Worm (Caenorhabditis elegans) whole organism, late embryonic: ENCODE measurements around the gene his-72.

Experiments
- C08G9.2 ChIP-seq: sonication (generic microtip); optimal IDR thresholded peaks from 2 replicates; lab custom pipeline; 2016; ENCODE audit warnings: mild to moderate bottlenecking, missing genetic modification characterization, moderate library complexity, missing compliant biosample characterization
- C38D4.7 ChIP-seq: fragments of 200-800 bp; sonication (Bioruptor generic); optimal IDR thresholded peaks from 2 replicates; lab custom pipeline; 2018; ENCODE audit warnings: mild to moderate bottlenecking, missing genetic modification characterization, moderate library complexity, missing compliant biosample characterization
- K02D7.2 ChIP-seq: sonication (generic microtip); optimal IDR thresholded peaks from 2 replicates; lab custom pipeline; 2017; ENCODE audit warnings: mild to moderate bottlenecking, missing genetic modification characterization, missing compliant biosample characterization
- K09A11.1 ChIP-seq: sonication (generic microtip); optimal IDR thresholded peaks from 2 replicates; lab custom pipeline; 2017; ENCODE audit warnings: antibody characterized with exemption, mild to moderate bottlenecking, missing genetic modification characterization, missing compliant biosample characterization; ENCODE audit not compliant: insufficient read depth
- T23F11.4 ChIP-seq: fragments of 200-800 bp; sonication (Bioruptor generic); optimal IDR thresholded peaks from 2 replicates; lab custom pipeline; 2018; ENCODE audit warnings: mild to moderate bottlenecking, missing genetic modification characterization, missing compliant biosample characterization
- ahr-1 ChIP-seq: sonication (generic microtip); optimal IDR thresholded peaks from 2 replicates; lab custom pipeline; 2016; ENCODE audit warnings: missing genetic modification characterization, missing compliant biosample characterization
- ama-1 ChIP-seq: fragments of 150-350 bp; optimal IDR thresholded peaks from 2 replicates; lab custom pipeline; 2014
- ceh-18 ChIP-seq: sonication (generic microtip); optimal IDR thresholded peaks from 2 replicates; lab custom pipeline; 2016; ENCODE audit warnings: missing genetic modification characterization, missing compliant biosample characterization
- ceh-24 ChIP-seq: sonication (generic microtip); optimal IDR thresholded peaks from 2 replicates; lab custom pipeline; 2016; ENCODE audit warnings: mild to moderate bottlenecking, missing genetic modification characterization, missing compliant biosample characterization
- ceh-31 ChIP-seq: sonication (generic microtip); optimal IDR thresholded peaks from 2 replicates; lab custom pipeline; 2016; ENCODE audit warnings: missing genetic modification characterization, missing compliant biosample characterization
- ceh-34 ChIP-seq: sonication (generic microtip); optimal IDR thresholded peaks from 2 replicates; lab custom pipeline; 2016; ENCODE audit warnings: mild to moderate bottlenecking, missing genetic modification characterization, missing compliant biosample characterization
- ceh-48 ChIP-seq: sonication (generic microtip); optimal IDR thresholded peaks from 2 replicates; lab custom pipeline; 2016; ENCODE audit warnings: missing genetic modification characterization, inconsistent platforms, missing compliant biosample characterization
- ceh-6 ChIP-seq: fragments of 200-800 bp; sonication (Bioruptor generic); optimal IDR thresholded peaks from 2 replicates; lab custom pipeline; 2018; ENCODE audit warnings: mild to moderate bottlenecking, missing genetic modification characterization, missing compliant biosample characterization
- ceh-9 ChIP-seq: sonication (generic microtip); optimal IDR thresholded peaks from 2 replicates; lab custom pipeline; 2016; ENCODE audit warnings: mild to moderate bottlenecking, missing genetic modification characterization, inconsistent platforms, missing compliant biosample characterization
- dmd-4 ChIP-seq: sonication (generic microtip); optimal IDR thresholded peaks from 2 replicates; lab custom pipeline; 2016; ENCODE audit warnings: borderline replicate concordance, missing genetic modification characterization, missing compliant biosample characterization
- ets-4 ChIP-seq: sonication (generic microtip); optimal IDR thresholded peaks from 2 replicates; lab custom pipeline; 2016; ENCODE audit warnings: missing genetic modification characterization, missing compliant biosample characterization
- eyg-1 ChIP-seq: sonication (generic microtip); optimal IDR thresholded peaks from 2 replicates; lab custom pipeline; 2016; ENCODE audit warnings: missing genotype, missing genetic modification characterization, missing compliant biosample characterization
- fkh-10 ChIP-seq: fragments of 150-350 bp; optimal IDR thresholded peaks from 2 replicates; lab custom pipeline; 2014; ENCODE audit warnings: missing biosample characterization, missing genetic modification reagents, missing genetic modification characterization
- hlh-30 ChIP-seq: sonication (generic microtip); optimal IDR thresholded peaks from 2 replicates; lab custom pipeline; 2017; ENCODE audit warnings: antibody characterized with exemption, missing genetic modification characterization, missing compliant biosample characterization; ENCODE audit not compliant: insufficient read depth
- hlh-6 ChIP-seq: sonication (generic microtip); optimal IDR thresholded peaks from 2 replicates; lab custom pipeline; 2016; ENCODE audit warnings: missing genotype, missing genetic modification characterization, missing compliant biosample characterization
- hlh-8 ChIP-seq: sonication (generic microtip); optimal IDR thresholded peaks from 2 replicates; lab custom pipeline; 2016; ENCODE audit warnings: missing genotype, missing genetic modification characterization, missing compliant biosample characterization
- madf-2 ChIP-seq: sonication (generic microtip); optimal IDR thresholded peaks from 2 replicates; lab custom pipeline; 2017; ENCODE audit warnings: missing genetic modification characterization, missing compliant biosample characterization
- nfya-1 ChIP-seq: sonication (generic microtip); optimal IDR thresholded peaks from 2 replicates; lab custom pipeline; 2017; ENCODE audit warnings: missing genetic modification characterization, mild to moderate bottlenecking, missing compliant biosample characterization, antibody characterized with exemption, moderate library complexity
- nhr-232 ChIP-seq: sonication (generic microtip); optimal IDR thresholded peaks from 2 replicates; lab custom pipeline; 2016; ENCODE audit warnings: missing genetic modification characterization, missing compliant biosample characterization
- npax-4 ChIP-seq: sonication (generic microtip); optimal IDR thresholded peaks from 2 replicates; lab custom pipeline; 2016; ENCODE audit warnings: missing genetic modification characterization, missing compliant biosample characterization
- pat-9 ChIP-seq: fragments of 200-800 bp; sonication (Bioruptor generic); optimal IDR thresholded peaks from 2 replicates; lab custom pipeline; 2018; ENCODE audit warnings: mild to moderate bottlenecking, missing genetic modification characterization, moderate library complexity, missing compliant biosample characterization
- pax-1 ChIP-seq: fragments of 150-350 bp; optimal IDR thresholded peaks from 2 replicates; lab custom pipeline; 2014; ENCODE audit warnings: missing biosample characterization, missing genetic modification characterization
- pha-4 ChIP-seq: fragments of 150-350 bp; optimal IDR thresholded peaks from 2 replicates; lab custom pipeline; 2018; ENCODE audit warnings: missing biosample characterization, missing genetic modification reagents, missing genetic modification characterization
- ref-2 ChIP-seq: sonication (generic microtip); optimal IDR thresholded peaks from 2 replicates; lab custom pipeline; 2016; ENCODE audit warnings: missing genetic modification characterization, missing compliant biosample characterization
- rnt-1 ChIP-seq: sonication (generic microtip); optimal IDR thresholded peaks from 2 replicates; lab custom pipeline; 2016; ENCODE audit warnings: missing genetic modification characterization, missing compliant biosample characterization
- sdc-2 ChIP-seq: sonication (generic microtip); optimal IDR thresholded peaks from 2 replicates; lab custom pipeline; 2016; ENCODE audit warnings: missing genotype, missing genetic modification characterization, missing compliant biosample characterization
- syd-9 ChIP-seq: sonication (generic microtip); optimal IDR thresholded peaks from 2 replicates; lab custom pipeline; 2016; ENCODE audit warnings: mild to moderate bottlenecking, missing genetic modification characterization, moderate library complexity, missing compliant biosample characterization
- tbx-2 ChIP-seq: sonication (generic microtip); optimal IDR thresholded peaks from 2 replicates; lab custom pipeline; 2016; ENCODE audit warnings: missing genetic modification characterization, missing compliant biosample characterization
- tbx-7 ChIP-seq: sonication (generic microtip); optimal IDR thresholded peaks from 2 replicates; lab custom pipeline; 2016; ENCODE audit warnings: missing genotype, missing genetic modification characterization, missing compliant biosample characterization
- ttx-3 ChIP-seq: sonication (generic microtip); optimal IDR thresholded peaks from 2 replicates; lab custom pipeline; 2016; ENCODE audit warnings: missing genetic modification reagents, missing genetic modification characterization, missing compliant biosample characterization
- unc-3 ChIP-seq, 2 experiments: fragments of 200-800 bp in 1 of 2; sonication (Bioruptor generic) in 1 of 2; sonication (generic microtip) in 1 of 2; conservative IDR thresholded peaks in 1 of 2; optimal IDR thresholded peaks in 1 of 2; 2 replicates each; pipeline versions ENCODE4 v1.3.6 to Lab custom; 2016 to 2022; ENCODE audit warnings: missing compliant biosample characterization in 2 of 2, missing genetic modification characterization in 2 of 2, missing genetic modification reagents in 1 of 2
- unc-42 ChIP-seq: sonication (generic microtip); optimal IDR thresholded peaks from 2 replicates; lab custom pipeline; 2016; ENCODE audit warnings: missing genotype, missing genetic modification characterization, missing compliant biosample characterization
- unc-55 ChIP-seq: sonication (generic microtip); optimal IDR thresholded peaks from 2 replicates; lab custom pipeline; 2017; ENCODE audit warnings: missing biosample characterization, missing genetic modification reagents, missing genetic modification characterization
- zip-5 ChIP-seq: sonication (generic microtip); optimal IDR thresholded peaks from 2 replicates; lab custom pipeline; 2016; ENCODE audit warnings: missing genetic modification characterization, missing compliant biosample characterization

Gene his-72

DNA sequence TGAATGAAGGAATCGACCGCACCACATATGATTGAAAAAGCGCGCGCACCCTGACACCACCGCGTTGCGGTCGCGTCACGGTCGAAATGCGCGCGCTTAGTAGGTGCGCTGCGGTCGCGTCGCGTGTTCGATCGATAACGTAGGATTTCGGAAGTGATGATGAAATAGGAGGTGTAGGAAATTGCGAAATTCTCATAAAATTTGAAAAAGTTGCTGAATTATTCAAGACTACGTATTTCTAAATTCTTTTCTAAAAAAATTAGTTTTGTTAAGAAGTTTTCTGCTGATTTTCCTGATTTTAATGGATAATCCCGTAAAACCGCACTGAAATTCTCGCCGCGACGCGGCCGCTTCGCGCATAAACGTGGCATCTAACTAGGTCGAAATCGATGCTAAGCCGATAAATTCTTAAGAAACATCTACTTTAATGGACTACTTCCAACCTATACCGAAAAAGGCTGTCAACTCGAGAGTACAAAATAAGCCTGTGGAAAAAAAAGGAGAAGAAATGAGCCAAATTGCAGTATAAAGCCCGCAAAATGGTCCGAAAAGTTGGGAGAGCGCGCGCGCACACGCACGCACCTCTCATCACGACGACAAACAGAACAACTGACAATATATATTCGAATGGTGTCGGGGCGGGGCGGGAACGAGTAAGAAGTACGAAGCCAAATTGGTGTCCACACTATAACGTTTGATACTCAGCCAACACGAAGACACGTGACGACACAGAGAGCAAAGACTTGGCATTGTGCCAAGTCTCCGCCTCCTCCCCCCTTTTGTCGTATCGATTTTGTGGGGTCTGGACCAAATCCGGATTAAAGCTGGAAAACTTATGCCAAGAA is at the start of gene his-72:
TSS of gene his-72 (minus strand) at position 589 of the 845 bp plus-strand sequence.
- no peak for TF ChIP-seq zip-5
- TF ChIP-seq hlh-8 (tag; lab: Kevin White, UChicago), result no peak
- peak; percentile 9 for TF ChIP-seq nfya-1
- peak; percentile 2 for TF ChIP-seq ceh-34 (tag; lab: Kevin White, UChicago)
- TF ChIP-seq unc-3 (GFP tag; conservative IDR thresholded peaks at IDR 0.05; lab: Robert Waterston, UW), result no peak
- no peak for TF ChIP-seq unc-3 (tag; optimal IDR thresholded peaks at IDR 0.05; lab: Kevin White, UChicago)
- peak; percentile 94 for TF ChIP-seq ama-1
- peak; percentile 27 for TF ChIP-seq ceh-31 (tag; lab: Kevin White, UChicago)
- TF ChIP-seq npax-4 (tag; lab: Kevin White, UChicago), result no peak
- peak; percentile 48 for TF ChIP-seq hlh-6 (tag; lab: Kevin White, UChicago)
- TF ChIP-seq tbx-2, result peak; percentile 10
- no peak for TF ChIP-seq syd-9 (tag; lab: Kevin White, UChicago)
- TF ChIP-seq pat-9 (tag; lab: Kevin White, UChicago), result no peak
- TF ChIP-seq ceh-9 (tag; lab: Kevin White, UChicago), result no peak
- no peak for TF ChIP-seq C08G9.2 (tag; lab: Kevin White, UChicago)
- TF ChIP-seq K09A11.1 (tag; lab: Kevin White, UChicago), result no peak
- TF ChIP-seq ceh-18 (tag; lab: Kevin White, UChicago), result no peak
- peak; percentile 89 for TF ChIP-seq hlh-30 (tag; lab: Kevin White, UChicago)
- no peak for TF ChIP-seq ets-4 (tag; lab: Kevin White, UChicago)
- TF ChIP-seq unc-42 (tag; lab: Kevin White, UChicago), result no peak
- no peak for TF ChIP-seq pax-1 (tag; lab: Kevin White, UChicago)
- TF ChIP-seq dmd-4 (tag; lab: Kevin White, UChicago), result peak; percentile 9
- TF ChIP-seq madf-2 (tag; lab: Kevin White, UChicago), result no peak
- TF ChIP-seq ceh-24 (tag; lab: Kevin White, UChicago), result peak; percentile 11
- peak; percentile 27 for TF ChIP-seq ref-2
- no peak for TF ChIP-seq T23F11.4
- TF ChIP-seq tbx-7 (tag; lab: Kevin White, UChicago), result no peak
- no peak for TF ChIP-seq ceh-6
- peak; percentile 13 for TF ChIP-seq ttx-3 (tag; lab: Kevin White, UChicago)
- TF ChIP-seq unc-55, result peak; percentile 18
- no peak for TF ChIP-seq ahr-1 (tag; lab: Kevin White, UChicago)
- no peak for TF ChIP-seq eyg-1 (tag; lab: Kevin White, UChicago)
- TF ChIP-seq rnt-1, result peak; percentile 10
- TF ChIP-seq C38D4.7 (GFP tag; lab: Kevin White, UChicago), result peak; percentile 10
- TF ChIP-seq K02D7.2, result peak; percentile 13
- TF ChIP-seq pha-4 (tag; lab: Kevin White, UChicago), result no peak
- TF ChIP-seq sdc-2 (tag; lab: Kevin White, UChicago), result no peak
- TF ChIP-seq ceh-48 (tag; lab: Kevin White, UChicago), result peak; percentile 77
- TF ChIP-seq fkh-10 (GFP tag; lab: Kevin White, UChicago), result no peak

DNA sequence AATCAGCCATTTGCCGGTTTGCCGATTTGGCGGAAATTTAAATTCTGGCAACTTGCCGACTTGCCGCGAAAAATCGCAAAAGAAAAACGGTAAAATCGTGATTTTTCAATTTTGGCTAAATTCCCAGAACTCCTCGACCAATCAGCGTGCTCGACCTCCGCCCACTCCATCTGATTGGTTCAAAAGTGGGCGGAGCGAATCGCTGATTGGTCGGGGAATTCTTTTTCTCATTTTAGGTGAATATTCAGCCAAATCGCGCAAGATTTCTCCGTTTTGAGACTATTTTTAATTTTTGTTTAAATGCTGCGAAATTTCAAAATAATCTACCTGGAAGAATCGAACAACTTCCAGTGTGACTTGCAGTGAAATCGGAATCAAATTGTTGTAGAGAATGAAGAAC is 45.7 kb upstream of the his-72 start:
- peak; percentile 91 for TF ChIP-seq nfya-1
- TF ChIP-seq tbx-7 (tag; lab: Kevin White, UChicago), result no peak
- TF ChIP-seq, all 69 proteins: peak for 1

DNA sequence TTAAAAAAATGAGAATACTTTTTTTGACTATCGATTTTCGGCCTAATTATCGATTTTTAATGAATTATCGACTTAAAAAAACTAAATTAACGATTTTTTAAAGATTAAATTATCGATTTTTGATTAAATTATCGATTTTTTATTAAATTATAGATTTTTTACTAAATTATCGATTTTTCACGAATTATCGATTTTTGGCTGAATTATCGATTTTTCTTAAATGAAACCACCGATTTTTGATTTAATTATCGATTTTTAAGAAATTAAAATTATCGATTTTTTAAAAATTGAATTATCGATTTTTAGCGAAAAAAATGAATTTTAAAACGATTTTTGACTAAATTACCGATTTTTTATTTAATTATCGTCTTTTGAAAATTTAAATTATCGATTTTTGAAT is 42.8 kb upstream of the his-72 start:
- TF ChIP-seq nhr-232, result no peak
- TF ChIP-seq ceh-48 (tag; lab: Kevin White, UChicago), result peak; percentile 14
- TF ChIP-seq, all 69 proteins: peak for 1
